Fruit fly (Drosophila melanogaster): Measurements from ENCODE around the gene CG45080.

The CG45080 gene

dm6 chr3R:13319873-13320272 lies 803 bp upstream of the CG45080 start:
- TF ChIP-seq Dll (optimal IDR thresholded peaks at IDR 0.05) (no peak), CG8478 (optimal IDR thresholded peaks at IDR 0.05) (no peak), psq (optimal IDR thresholded peaks at IDR 0.05) (no peak), usp (GFP tag; optimal IDR thresholded peaks at IDR 0.05) (no peak), EcR (GFP tag; optimal IDR thresholded peaks at IDR 0.05) (no peak), pan (optimal IDR thresholded peaks at IDR 0.05) (no peak)

dm6 chr3R:13313088-13313487 lies 6.0 kb downstream of the CG45080 start, which contains the start of gene CG44142:
CG44142 (minus strand) TSS chr3R:13313188.
- TF ChIP-seq CG8478 (optimal IDR thresholded peaks at IDR 0.05), result no peak

DNA sequence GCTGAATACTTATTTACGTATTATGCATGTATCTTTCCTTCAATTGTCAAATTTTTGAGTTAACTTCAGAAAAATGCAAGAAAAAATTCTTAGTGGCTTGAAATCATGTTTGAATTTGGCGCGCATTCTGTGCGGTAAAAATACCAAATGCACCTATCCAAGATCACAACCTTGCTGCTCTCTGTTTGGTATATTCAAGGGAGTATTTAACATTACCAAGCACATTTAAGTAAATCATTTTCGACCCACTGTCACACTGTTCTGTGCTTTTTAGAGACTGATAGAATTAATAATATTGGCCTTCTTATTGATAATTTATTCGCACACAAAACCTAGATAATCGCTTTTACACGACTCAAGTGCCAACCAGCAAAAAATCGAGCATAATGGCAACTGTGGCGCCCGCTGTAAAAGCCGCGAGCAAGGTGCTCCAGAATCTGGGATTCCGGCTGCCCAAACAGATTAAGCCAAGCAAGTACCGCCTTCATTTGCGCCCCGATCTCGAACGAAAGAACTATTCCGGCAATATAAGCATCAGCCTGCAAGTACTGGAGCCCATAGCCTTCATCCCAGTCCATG lies 9.8 kb downstream of the CG45080 start:
- TF ChIP-seq Dll (optimal IDR thresholded peaks at IDR 0.05), result no peak
- no peak for TF ChIP-seq usp (GFP tag; optimal IDR thresholded peaks at IDR 0.05)
- TF ChIP-seq EcR (GFP tag; optimal IDR thresholded peaks at IDR 0.05), result no peak
- TF ChIP-seq CG8478 (optimal IDR thresholded peaks at IDR 0.05), result no peak
- no peak for TF ChIP-seq pan (optimal IDR thresholded peaks at IDR 0.05)
- TF ChIP-seq psq (optimal IDR thresholded peaks at IDR 0.05), result no peak

DNA sequence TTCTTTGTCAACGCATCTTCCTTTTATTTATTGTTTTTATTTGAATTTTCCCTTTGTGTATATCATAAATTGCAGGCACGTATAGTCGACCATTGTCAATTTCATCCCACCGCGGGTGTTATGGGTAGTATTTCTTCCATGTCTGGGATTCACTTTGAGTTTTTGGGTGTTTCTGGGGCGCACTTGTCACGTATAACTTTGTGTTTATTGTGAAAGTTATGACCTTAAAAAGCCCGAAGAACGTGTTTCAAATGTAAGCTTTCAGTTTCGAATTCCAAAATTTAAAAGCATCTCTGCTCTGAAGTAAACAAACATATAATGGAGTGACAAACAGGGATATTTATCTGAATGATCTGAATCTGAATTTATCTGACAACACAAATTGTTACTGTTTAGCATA lies 12.5 kb downstream of the CG45080 start:
- no peak for TF ChIP-seq usp (GFP tag; optimal IDR thresholded peaks at IDR 0.05)
- TF ChIP-seq EcR (GFP tag; optimal IDR thresholded peaks at IDR 0.05), result no peak
- TF ChIP-seq psq (optimal IDR thresholded peaks at IDR 0.05), result no peak
- no peak for TF ChIP-seq CG8478 (optimal IDR thresholded peaks at IDR 0.05)
- no peak for TF ChIP-seq Dll (optimal IDR thresholded peaks at IDR 0.05)
- TF ChIP-seq pan (optimal IDR thresholded peaks at IDR 0.05), result no peak

DNA sequence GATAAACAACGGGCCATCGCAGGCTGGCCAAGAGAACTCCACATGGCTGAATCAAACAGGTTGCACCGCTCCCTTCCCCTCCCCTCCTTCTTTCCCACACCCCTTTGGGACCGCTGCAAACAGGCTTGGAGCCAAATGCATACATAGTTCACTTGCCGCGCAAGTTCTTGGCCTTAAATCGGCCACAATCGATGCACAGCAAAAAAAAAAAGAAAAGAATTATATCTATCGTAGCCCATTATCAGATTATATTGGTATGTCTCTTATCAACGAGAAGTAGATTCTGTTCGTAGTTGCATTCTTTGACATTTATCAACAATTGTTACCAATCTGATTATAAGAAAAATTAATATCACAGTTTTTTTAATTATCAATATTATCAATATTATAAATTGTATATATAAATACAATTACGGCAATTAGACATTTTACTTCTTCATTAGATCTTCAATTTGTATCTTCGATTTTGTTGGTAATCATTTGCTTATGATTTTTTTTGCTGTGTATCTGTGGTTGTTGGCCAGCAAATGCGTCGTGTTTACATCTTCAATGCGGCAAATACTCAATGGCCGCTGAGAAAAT lies 13.7 kb downstream of the CG45080 start:
- TF ChIP-seq Dll (optimal IDR thresholded peaks at IDR 0.05) (no peak), pan (optimal IDR thresholded peaks at IDR 0.05) (no peak), usp (GFP tag; optimal IDR thresholded peaks at IDR 0.05) (no peak)

dm6 chr3R:13304512-13305069 lies 14.5 kb downstream of the CG45080 start:
- TF ChIP-seq EcR (GFP tag; optimal IDR thresholded peaks at IDR 0.05) (no peak), pan (optimal IDR thresholded peaks at IDR 0.05) (no peak), psq (optimal IDR thresholded peaks at IDR 0.05) (no peak), Dll (optimal IDR thresholded peaks at IDR 0.05) (no peak), usp (GFP tag; optimal IDR thresholded peaks at IDR 0.05) (no peak), CG8478 (optimal IDR thresholded peaks at IDR 0.05) (no peak)

- no peak for TF ChIP-seq CG8478 (optimal IDR thresholded peaks at IDR 0.05)
- no peak for TF ChIP-seq EcR (GFP tag; optimal IDR thresholded peaks at IDR 0.05)
- TF ChIP-seq usp (GFP tag; optimal IDR thresholded peaks at IDR 0.05), result no peak
- TF ChIP-seq Dll (optimal IDR thresholded peaks at IDR 0.05), result no peak
- TF ChIP-seq pan (optimal IDR thresholded peaks at IDR 0.05), result no peak
- no peak for TF ChIP-seq psq (optimal IDR thresholded peaks at IDR 0.05)
Observed at dm6 chr3R:13303126-13303525, 15.9 kb downstream of the CG45080 start, which contains the start of gene CG43208. CG43208 (plus strand) TSS chr3R:13303426.

DNA sequence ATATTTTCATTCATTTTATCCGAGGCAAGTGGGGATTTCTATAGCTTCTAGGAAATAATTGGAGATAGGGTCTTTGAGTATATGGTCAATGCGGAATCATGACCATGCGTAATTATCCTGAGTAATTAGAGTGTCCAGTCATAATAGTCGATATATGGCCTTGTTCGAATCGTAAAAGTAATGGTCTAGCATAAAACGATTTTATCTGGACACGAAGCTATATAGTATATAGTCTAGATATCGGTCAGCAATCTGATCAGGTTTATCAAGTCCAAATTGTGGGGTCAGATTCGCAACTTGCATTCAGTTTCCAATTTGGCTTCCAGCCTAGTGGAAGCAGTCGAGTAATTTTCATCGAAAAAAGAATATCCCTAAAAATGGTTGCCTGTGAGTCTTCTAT lies 16.7 kb downstream of the CG45080 start, which contains the start of gene CG32473:
Gene CG32473 (plus strand): TSS at position 301 of the 400 bp plus-strand sequence.
- no peak for TF ChIP-seq CG8478 (optimal IDR thresholded peaks at IDR 0.05)
- TF ChIP-seq usp (GFP tag; optimal IDR thresholded peaks at IDR 0.05), result no peak
- TF ChIP-seq pan (optimal IDR thresholded peaks at IDR 0.05), result no peak
- no peak for TF ChIP-seq psq (optimal IDR thresholded peaks at IDR 0.05)
- TF ChIP-seq Dll (optimal IDR thresholded peaks at IDR 0.05), result no peak
- TF ChIP-seq EcR (GFP tag; optimal IDR thresholded peaks at IDR 0.05), result no peak

- TF ChIP-seq psq (optimal IDR thresholded peaks at IDR 0.05), result no peak
- TF ChIP-seq Dll (optimal IDR thresholded peaks at IDR 0.05), result no peak
- TF ChIP-seq pan (optimal IDR thresholded peaks at IDR 0.05), result no peak
- TF ChIP-seq CG8478 (optimal IDR thresholded peaks at IDR 0.05), result no peak
- no peak for TF ChIP-seq usp (GFP tag; optimal IDR thresholded peaks at IDR 0.05)
- no peak for TF ChIP-seq EcR (GFP tag; optimal IDR thresholded peaks at IDR 0.05)
Observed at dm6 chr3R:13298114-13298818, 20.8 kb downstream of the CG45080 start, which contains the start of gene CG8774. CG8774 (plus strand) TSS chr3R:13298768.

- TF ChIP-seq EcR (GFP tag; optimal IDR thresholded peaks at IDR 0.05), result no peak
- TF ChIP-seq usp (GFP tag; optimal IDR thresholded peaks at IDR 0.05), result no peak
- no peak for TF ChIP-seq CG8478 (optimal IDR thresholded peaks at IDR 0.05)
- no peak for TF ChIP-seq pan (optimal IDR thresholded peaks at IDR 0.05)
- no peak for TF ChIP-seq psq (optimal IDR thresholded peaks at IDR 0.05)
- no peak for TF ChIP-seq Dll (optimal IDR thresholded peaks at IDR 0.05)
Observed at dm6 chr3R:13294461-13294860, 24.6 kb downstream of the CG45080 start, which contains the start of gene CG8773. CG8773 (plus strand) TSS chr3R:13294748.

DNA sequence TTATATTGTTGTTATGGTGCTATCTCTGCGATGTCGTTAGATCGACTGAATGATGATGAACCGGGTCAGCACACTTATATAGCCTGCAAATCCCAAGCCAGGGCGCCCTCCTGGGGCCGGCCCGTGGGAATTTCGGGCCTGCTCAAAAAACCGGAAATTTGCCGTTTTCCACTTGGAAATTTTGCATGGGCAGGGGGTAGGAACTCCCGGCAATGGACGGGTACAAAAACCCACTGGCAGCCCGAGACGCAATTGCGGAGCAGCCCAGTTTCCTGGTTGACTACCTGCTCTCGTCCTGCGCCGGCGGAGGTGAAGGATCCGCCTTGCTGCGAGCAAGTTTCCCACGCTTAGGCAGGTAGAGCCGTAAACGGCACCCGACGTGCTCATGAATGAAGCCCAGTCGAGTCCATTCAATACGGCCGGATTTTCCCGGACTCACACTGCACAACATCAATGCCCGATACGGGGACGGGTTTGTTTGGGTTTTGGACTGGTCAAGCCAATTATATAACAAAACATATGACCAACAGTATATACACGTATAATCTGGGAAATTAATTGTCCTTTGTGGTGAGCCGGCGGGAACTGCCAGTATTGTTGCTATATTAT lies 25.8 kb downstream of the CG45080 start, which contains the start of gene wntD:
Gene wntD (minus strand): TSS at position 51 of the 609 bp plus-strand sequence.
- TF ChIP-seq psq (optimal IDR thresholded peaks at IDR 0.05), result no peak
- TF ChIP-seq pan (optimal IDR thresholded peaks at IDR 0.05), result no peak
- TF ChIP-seq CG8478 (optimal IDR thresholded peaks at IDR 0.05), result no peak
- no peak for TF ChIP-seq usp (GFP tag; optimal IDR thresholded peaks at IDR 0.05)
- TF ChIP-seq EcR (GFP tag; optimal IDR thresholded peaks at IDR 0.05), result no peak
- no peak for TF ChIP-seq Dll (optimal IDR thresholded peaks at IDR 0.05)
